Worm (Caenorhabditis elegans) whole organism, mixed stage, embryonic: ENCODE measurements around the gene B0303.14.
A peak's percentile ranks its signal among the peaks of the same experiment; 100 is the strongest.

Experiments used
- blmp-1 ChIP-seq: fragments of 150-350 bp; optimal IDR thresholded peaks from 2 replicates; lab custom pipeline; 2014; ENCODE audit warnings: missing biosample characterization, missing genetic modification characterization
- elt-1 ChIP-seq: sonication (generic microtip); optimal IDR thresholded peaks from 2 replicates; lab custom pipeline; 2017; ENCODE audit warnings: missing genetic modification characterization, mild to moderate bottlenecking, missing compliant biosample characterization, antibody characterized with exemption, moderate library complexity, borderline replicate concordance; ENCODE audit not compliant: insufficient read depth
- elt-3 ChIP-seq: fragments of 150-350 bp; optimal IDR thresholded peaks from 2 replicates; lab custom pipeline; 2014; ENCODE audit warnings: missing biosample characterization, missing genetic modification characterization
- lin-13 ChIP-seq: fragments of 150-350 bp; optimal IDR thresholded peaks from 2 replicates; lab custom pipeline; 2014; ENCODE audit warnings: missing biosample characterization, missing genetic modification characterization
- nhr-28 ChIP-seq: fragments of 150-350 bp; optimal IDR thresholded peaks from 2 replicates; lab custom pipeline; 2014; ENCODE audit warnings: missing biosample characterization, missing genetic modification characterization
- sem-2 ChIP-seq: fragments of 200-800 bp; sonication (Bioruptor generic); optimal IDR thresholded peaks from 2 replicates; lab custom pipeline; 2018; ENCODE audit warnings: mild to moderate bottlenecking, missing genetic modification characterization, missing compliant biosample characterization
- snpc-4 ChIP-seq: fragments of 150-350 bp; optimal IDR thresholded peaks from 2 replicates; lab custom pipeline; 2014; ENCODE audit warnings: missing biosample characterization, missing genetic modification characterization
- sptf-1 ChIP-seq: sonication (generic microtip); optimal IDR thresholded peaks from 2 replicates; lab custom pipeline; 2017; ENCODE audit warnings: mild to moderate bottlenecking, missing genetic modification characterization, moderate library complexity, missing compliant biosample characterization
- unc-120 ChIP-seq: sonication (generic microtip); optimal IDR thresholded peaks from 2 replicates; lab custom pipeline; 2017; ENCODE audit warnings: missing genetic modification characterization, missing compliant biosample characterization; ENCODE audit not compliant: poor library complexity, severe bottlenecking
- unc-39 ChIP-seq: fragments of 150-350 bp; optimal IDR thresholded peaks from 2 replicates; lab custom pipeline; 2014; ENCODE audit warnings: missing biosample characterization, missing genetic modification characterization
- unc-62 ChIP-seq: fragments of 150-350 bp; optimal IDR thresholded peaks from 2 replicates; lab custom pipeline; 2014; ENCODE audit warnings: missing biosample characterization, missing genetic modification reagents, missing genetic modification characterization

DNA sequence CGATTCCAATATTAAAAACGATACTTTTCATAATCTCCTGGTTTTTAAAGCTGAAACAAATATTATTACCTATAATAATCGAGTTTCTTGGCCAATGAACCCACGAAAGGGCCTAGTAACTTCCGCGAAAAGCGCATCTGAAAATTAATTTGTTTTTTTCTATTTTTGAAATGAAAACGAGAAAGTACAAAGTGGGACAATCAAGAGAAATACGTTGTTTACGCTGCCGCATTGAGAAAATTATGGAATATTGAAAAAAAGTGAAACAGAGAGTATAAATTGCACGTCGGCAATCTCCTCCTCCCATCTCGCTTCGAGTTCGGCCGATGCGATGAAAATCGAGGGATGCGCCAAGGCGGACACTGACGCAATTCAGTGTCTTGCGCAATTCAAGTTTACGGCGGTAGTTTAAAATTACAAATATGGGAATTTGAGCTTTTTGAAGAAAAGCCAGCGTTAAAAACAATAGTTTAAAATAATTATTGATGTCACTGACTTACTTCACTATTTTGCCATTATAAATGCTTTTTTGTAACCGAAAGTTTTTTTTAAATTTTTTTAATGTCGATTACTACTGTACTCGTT lies 25.4 kb upstream of the B0303.14 start, which contains the start of gene pdhk-2:
- TF ChIP-seq unc-39 (tag; lab: Kevin White, UChicago) (no peak), sptf-1 (peak; percentile 86), elt-1 (tag; lab: Kevin White, UChicago) (peak; percentile 58), blmp-1 (tag; lab: Kevin White, UChicago) (no peak), sem-2 (no peak), unc-62 (peak; percentile 57), elt-3 (no peak), snpc-4 (no peak), nhr-28 (tag; lab: Kevin White, UChicago) (no peak), lin-13 (peak; percentile 87), unc-120 (tag; lab: Kevin White, UChicago) (peak; percentile 90)
